Worm (Caenorhabditis elegans) whole organism, L3 larva: ENCODE measurements around the gene C40A11.8.

ENCODE experiments used
- R02D3.7 ChIP-seq: fragments of 150-350 bp; optimal IDR thresholded peaks from 2 replicates; lab custom pipeline; 2014; ENCODE audit warnings: missing biosample characterization, missing genetic modification characterization
- aly-2 ChIP-seq: fragments of 150-350 bp; optimal IDR thresholded peaks from 2 replicates; lab custom pipeline; 2014; ENCODE audit warnings: missing biosample characterization, missing genetic modification characterization
- ama-1 ChIP-seq: fragments of 150-350 bp; optimal IDR thresholded peaks from 2 replicates; lab custom pipeline; 2018
- ceh-16 ChIP-seq: sonication (generic microtip); optimal IDR thresholded peaks from 2 replicates; lab custom pipeline; 2017; ENCODE audit warnings: missing biosample characterization, missing genetic modification characterization
- ceh-28 ChIP-seq: fragments of 150-350 bp; optimal IDR thresholded peaks from 2 replicates; lab custom pipeline; 2014; ENCODE audit warnings: missing biosample characterization, missing genetic modification reagents, missing genetic modification characterization
- ceh-82 ChIP-seq: fragments of 150-350 bp; optimal IDR thresholded peaks from 2 replicates; lab custom pipeline; 2014; ENCODE audit warnings: missing biosample characterization, missing genetic modification characterization
- ceh-9 ChIP-seq: sonication (generic microtip); optimal IDR thresholded peaks from 2 replicates; lab custom pipeline; 2018; ENCODE audit warnings: missing biosample characterization, missing genetic modification characterization
- egl-5 ChIP-seq: fragments of 150-350 bp; optimal IDR thresholded peaks from 2 replicates; lab custom pipeline; 2017; ENCODE audit warnings: missing biosample characterization, missing genetic modification reagents, missing genetic modification characterization, inconsistent platforms
- elt-1 ChIP-seq: fragments of 150-350 bp; optimal IDR thresholded peaks from 2 replicates; lab custom pipeline; 2014; ENCODE audit warnings: missing biosample characterization, missing genetic modification characterization
- elt-2 ChIP-seq: sonication (generic microtip); optimal IDR thresholded peaks from 2 replicates; lab custom pipeline; 2016; ENCODE audit warnings: missing genetic modification reagents, mild to moderate bottlenecking, missing genetic modification characterization, missing compliant biosample characterization
- fkh-10 ChIP-seq: sonication (generic microtip); optimal IDR thresholded peaks from 2 replicates; lab custom pipeline; 2017; ENCODE audit warnings: missing biosample characterization, missing genetic modification reagents, missing genetic modification characterization
- fkh-2 ChIP-seq: fragments of 150-350 bp; optimal IDR thresholded peaks from 2 replicates; lab custom pipeline; 2014; ENCODE audit warnings: missing biosample characterization, missing genetic modification reagents, missing genetic modification characterization
- fos-1 ChIP-seq: fragments of 150-350 bp; optimal IDR thresholded peaks from 2 replicates; lab custom pipeline; 2014; ENCODE audit warnings: missing biosample characterization, missing genetic modification characterization
- hmg-11 ChIP-seq: sonication (generic microtip); optimal IDR thresholded peaks from 2 replicates; lab custom pipeline; 2016; ENCODE audit warnings: missing genetic modification characterization, missing compliant biosample characterization
- jun-1 ChIP-seq: fragments of 150-350 bp; optimal IDR thresholded peaks from 2 replicates; lab custom pipeline; 2014; ENCODE audit warnings: missing biosample characterization, missing genetic modification reagents, missing genetic modification characterization
- lin-39 ChIP-seq: fragments of 150-350 bp; optimal IDR thresholded peaks from 2 replicates; lab custom pipeline; 2018; ENCODE audit warnings: missing biosample characterization, missing genetic modification reagents, missing genetic modification characterization
- lsy-12 ChIP-seq: sonication (generic microtip); optimal IDR thresholded peaks from 2 replicates; lab custom pipeline; 2016; ENCODE audit warnings: mild to moderate bottlenecking, missing genetic modification characterization, missing compliant biosample characterization
- mdl-1 ChIP-seq: fragments of 150-350 bp; optimal IDR thresholded peaks from 2 replicates; lab custom pipeline; 2014; ENCODE audit warnings: missing biosample characterization, missing genetic modification characterization
- mml-1 ChIP-seq: fragments of 150-350 bp; sonication (generic microtip); optimal IDR thresholded peaks from 3 replicates; lab custom pipeline; 2014; ENCODE audit warnings: missing biosample characterization, missing genetic modification characterization
- nfya-1 ChIP-seq: sonication (generic microtip); optimal IDR thresholded peaks from 2 replicates; lab custom pipeline; 2017; ENCODE audit warnings: missing genetic modification characterization, mild to moderate bottlenecking, missing compliant biosample characterization, antibody characterized with exemption, moderate library complexity; ENCODE audit not compliant: insufficient read depth
- nhr-11 ChIP-seq: fragments of 150-350 bp; optimal IDR thresholded peaks from 2 replicates; lab custom pipeline; 2014; ENCODE audit warnings: missing biosample characterization, missing genetic modification characterization
- nhr-12 ChIP-seq: fragments of 150-350 bp; optimal IDR thresholded peaks from 2 replicates; lab custom pipeline; 2014; ENCODE audit warnings: missing biosample characterization, missing genetic modification characterization
- nhr-23 ChIP-seq: fragments of 150-350 bp; optimal IDR thresholded peaks from 2 replicates; lab custom pipeline; 2014; ENCODE audit warnings: missing biosample characterization, missing genetic modification reagents, missing genetic modification characterization
- nhr-237 ChIP-seq: fragments of 150-350 bp; optimal IDR thresholded peaks from 2 replicates; lab custom pipeline; 2014; ENCODE audit warnings: missing biosample characterization, missing genetic modification characterization
- pqm-1 ChIP-seq: fragments of 150-350 bp; optimal IDR thresholded peaks from 2 replicates; lab custom pipeline; 2017; ENCODE audit warnings: missing biosample characterization, missing genetic modification characterization, inconsistent platforms
- snpc-4 ChIP-seq: fragments of 150-350 bp; optimal IDR thresholded peaks from 2 replicates; lab custom pipeline; 2014; ENCODE audit warnings: missing biosample characterization, missing genetic modification characterization
- unc-39 ChIP-seq: sonication (generic microtip); optimal IDR thresholded peaks from 4 replicates; lab custom pipeline; 2017; ENCODE audit warnings: missing biosample characterization, missing genetic modification characterization
- unc-62 ChIP-seq: fragments of 150-350 bp; sonication (generic microtip); optimal IDR thresholded peaks from 4 replicates; lab custom pipeline; 2014; ENCODE audit warnings: missing biosample characterization, missing genetic modification reagents, missing genetic modification characterization
- ztf-4 ChIP-seq: fragments of 150-350 bp; optimal IDR thresholded peaks from 2 replicates; lab custom pipeline; 2014; ENCODE audit warnings: missing biosample characterization, missing genetic modification characterization

Gene C40A11.8

ce11 chrII:2195541-2195940 lies 44.8 kb upstream of the C40A11.8 start (continued):
- TF ChIP-seq R02D3.7 (tag; lab: Kevin White, UChicago) (no peak), mdl-1 (no peak), jun-1 (tag; lab: Kevin White, UChicago) (peak; percentile 36), ceh-9 (tag; lab: Kevin White, UChicago) (no peak), nfya-1 (tag; lab: Kevin White, UChicago) (peak; percentile 67), nhr-11 (no peak), lin-39 (peak; percentile 18), fos-1 (tag; lab: Kevin White, UChicago) (no peak), nhr-237 (tag; lab: Kevin White, UChicago) (no peak)

ce11 chrII:2192267-2192666 lies 41.5 kb upstream of the C40A11.8 start:
- TF ChIP-seq aly-2, result no peak
- TF ChIP-seq ama-1 (lab: Kevin White, UChicago), result no peak
- TF ChIP-seq ceh-28 (tag; lab: Kevin White, UChicago), result peak; percentile 80

- TF ChIP-seq nhr-12 (no peak), lin-39 (peak; percentile 54), R02D3.7 (tag; lab: Kevin White, UChicago) (no peak), nfya-1 (tag; lab: Kevin White, UChicago) (peak; percentile 2), unc-62 (GFP tag; lab: Kevin White, UChicago) (no peak), ceh-82 (tag; lab: Kevin White, UChicago) (no peak), lsy-12 (tag; lab: Kevin White, UChicago) (no peak), fos-1 (tag; lab: Kevin White, UChicago) (no peak)
Measured at ce11 chrII:2191383-2191782, 40.6 kb upstream of the C40A11.8 start.

DNA sequence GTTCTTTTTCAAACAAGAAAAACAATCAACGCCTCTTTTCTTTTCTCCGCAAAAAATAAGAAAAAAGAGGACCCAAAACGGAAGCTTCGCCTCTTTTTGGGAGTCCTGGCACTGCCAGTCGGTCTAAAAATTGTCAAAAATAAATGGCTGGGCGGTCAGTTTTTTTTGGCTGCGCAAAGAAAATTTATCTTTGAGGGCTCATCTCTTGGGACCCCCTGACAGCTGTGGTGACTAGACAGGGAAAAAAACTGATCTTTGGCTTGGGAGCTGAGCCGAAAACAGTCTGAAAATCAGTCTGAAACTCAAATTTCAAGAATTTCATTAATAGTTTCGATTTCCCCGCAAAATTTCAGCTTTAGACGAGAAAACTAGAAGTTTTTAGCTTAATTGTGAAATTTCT lies 39.8 kb upstream of the C40A11.8 start:
- no peak for TF ChIP-seq ceh-16 (tag; lab: Kevin White, UChicago)
- no peak for TF ChIP-seq unc-39 (tag; lab: Kevin White, UChicago)
- no peak for TF ChIP-seq unc-62 (GFP tag; lab: Kevin White, UChicago)
- no peak for TF ChIP-seq nhr-12
- no peak for TF ChIP-seq ztf-4 (tag; lab: Kevin White, UChicago)
- TF ChIP-seq lin-39, result no peak
- no peak for TF ChIP-seq egl-5 (tag; lab: Kevin White, UChicago)

DNA sequence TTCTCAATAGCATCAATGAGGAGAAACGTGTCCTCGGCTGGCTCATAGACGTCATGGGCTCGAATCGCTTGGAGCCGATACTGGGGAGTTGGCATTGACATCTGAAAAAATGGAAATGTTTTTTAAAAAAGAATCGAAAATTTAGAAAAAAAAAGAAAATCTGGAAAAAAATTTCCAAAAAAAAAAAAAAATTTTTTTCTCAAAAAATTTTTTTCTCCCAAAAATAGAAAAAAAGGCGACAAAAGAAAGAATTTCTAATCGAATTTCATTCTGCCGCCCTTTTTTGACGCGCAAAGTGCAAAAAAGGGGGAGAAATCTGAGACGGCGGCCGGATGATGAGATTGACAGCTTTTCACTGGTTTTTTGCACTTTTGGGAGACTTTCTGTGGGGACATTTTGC lies 38.6 kb upstream of the C40A11.8 start, which contains the start of gene mtq-2:
TSS of gene mtq-2 (minus strand) at position 101 of the 400 bp plus-strand sequence.
- TF ChIP-seq hmg-11 (tag; lab: Kevin White, UChicago), result no peak
- TF ChIP-seq fkh-2, result no peak
- TF ChIP-seq snpc-4 (tag; lab: Kevin White, UChicago), result no peak
- TF ChIP-seq mdl-1, result no peak
- TF ChIP-seq aly-2, result no peak
- TF ChIP-seq mml-1 (tag; lab: Kevin White, UChicago), result no peak
- no peak for TF ChIP-seq egl-5 (tag; lab: Kevin White, UChicago)
- TF ChIP-seq, all 47 proteins: peak for 0

DNA sequence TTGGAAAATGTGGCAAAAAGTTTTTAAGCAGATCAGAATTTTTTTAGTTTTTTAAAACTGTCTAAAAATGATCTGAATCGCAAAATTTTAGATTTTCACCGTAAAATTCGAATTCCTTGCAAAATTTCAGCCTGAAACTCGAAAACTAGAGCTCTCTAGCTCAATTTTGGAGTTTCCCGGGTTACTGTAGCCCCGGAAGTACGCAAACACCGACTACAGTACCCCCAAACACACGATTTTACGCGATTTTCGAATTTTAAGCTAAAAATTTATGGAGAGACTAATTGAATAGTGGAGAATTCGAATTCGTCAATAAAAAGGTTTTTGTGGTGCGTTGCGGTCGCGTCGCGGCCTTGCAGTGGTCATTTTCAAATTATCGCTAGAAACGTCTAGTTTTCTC lies 36.0 kb upstream of the C40A11.8 start:
- TF ChIP-seq jun-1 (tag; lab: Kevin White, UChicago) (no peak), ztf-4 (tag; lab: Kevin White, UChicago) (no peak)

- TF ChIP-seq nhr-23 (tag; lab: Kevin White, UChicago) (no peak), ceh-28 (tag; lab: Kevin White, UChicago) (no peak), fos-1 (tag; lab: Kevin White, UChicago) (no peak), fkh-10 (GFP tag; lab: Kevin White, UChicago) (no peak), pqm-1 (tag; lab: Kevin White, UChicago) (peak; percentile 54), elt-2 (tag; lab: Kevin White, UChicago) (peak; percentile 63), elt-1 (tag; lab: Kevin White, UChicago) (no peak), nhr-237 (tag; lab: Kevin White, UChicago) (no peak), ama-1 (lab: Kevin White, UChicago) (no peak)
Measured at ce11 chrII:2186329-2186728, 35.6 kb upstream of the C40A11.8 start, which contains the start of gene gba-2. Gene gba-2, minus strand, starts transcription at chrII:2186434.
